Worm (Caenorhabditis elegans) whole organism, mixed stage, embryonic: ENCODE results near the gene C55C3.1.

Experiments used
- M03D4.4 ChIP-seq: sonication (generic microtip); optimal IDR thresholded peaks from 2 replicates; lab custom pipeline; 2017; ENCODE audit warnings: mild to moderate bottlenecking, missing genetic modification characterization, missing compliant biosample characterization
- ceh-39 ChIP-seq: fragments of 150-350 bp; optimal IDR thresholded peaks from 2 replicates; lab custom pipeline; 2014; ENCODE audit warnings: missing biosample characterization, missing genetic modification characterization
- ceh-83 ChIP-seq: fragments of 200-800 bp; sonication (Bioruptor generic); optimal IDR thresholded peaks from 2 replicates; lab custom pipeline; 2018; ENCODE audit warnings: mild to moderate bottlenecking, missing genetic modification characterization, missing compliant biosample characterization
- ces-1 ChIP-seq: fragments of 150-350 bp; optimal IDR thresholded peaks from 2 replicates; lab custom pipeline; 2014; ENCODE audit warnings: missing biosample characterization, missing genetic modification reagents, missing genetic modification characterization
- cnd-1 ChIP-seq: fragments of 200-800 bp; sonication (Bioruptor generic); optimal IDR thresholded peaks from 2 replicates; lab custom pipeline; 2018; ENCODE audit warnings: mild to moderate bottlenecking, missing genetic modification characterization, missing compliant biosample characterization
- drap-1 ChIP-seq: fragments of 200-800 bp; sonication (Bioruptor generic); optimal IDR thresholded peaks from 3 replicates; lab custom pipeline; 2018; ENCODE audit warnings: mild to moderate bottlenecking, missing genetic modification characterization, missing compliant biosample characterization
- elt-1 ChIP-seq: sonication (generic microtip); optimal IDR thresholded peaks from 2 replicates; lab custom pipeline; 2017; ENCODE audit warnings: missing genetic modification characterization, mild to moderate bottlenecking, missing compliant biosample characterization, antibody characterized with exemption, moderate library complexity, borderline replicate concordance; ENCODE audit not compliant: insufficient read depth
- elt-3 ChIP-seq: fragments of 150-350 bp; optimal IDR thresholded peaks from 2 replicates; lab custom pipeline; 2014; ENCODE audit warnings: missing biosample characterization, missing genetic modification characterization
- flh-1 ChIP-seq: fragments of 200-800 bp; sonication (Bioruptor generic); optimal IDR thresholded peaks from 2 replicates; lab custom pipeline; 2018; ENCODE audit warnings: mild to moderate bottlenecking, missing genetic modification characterization, moderate library complexity, missing compliant biosample characterization
- ham-2 ChIP-seq: fragments of 200-800 bp; sonication (Bioruptor generic); optimal IDR thresholded peaks from 2 replicates; lab custom pipeline; 2018; ENCODE audit warnings: mild to moderate bottlenecking, missing genetic modification characterization, missing compliant biosample characterization
- hlh-1 ChIP-seq: fragments of 150-350 bp; optimal IDR thresholded peaks from 2 replicates; lab custom pipeline; 2014; ENCODE audit warnings: missing biosample characterization, missing genetic modification reagents, missing genetic modification characterization
- lin-13 ChIP-seq: fragments of 150-350 bp; optimal IDR thresholded peaks from 2 replicates; lab custom pipeline; 2014; ENCODE audit warnings: missing biosample characterization, missing genetic modification characterization
- lin-32 ChIP-seq: fragments of 200-800 bp; sonication (Bioruptor generic); optimal IDR thresholded peaks from 2 replicates; lab custom pipeline; 2018; ENCODE audit warnings: mild to moderate bottlenecking, missing genetic modification characterization, missing compliant biosample characterization
- lsy-2 ChIP-seq: fragments of 150-350 bp; optimal IDR thresholded peaks from 2 replicates; lab custom pipeline; 2014; ENCODE audit warnings: missing biosample characterization, missing genetic modification characterization
- mab-5 ChIP-seq: fragments of 150-350 bp; optimal IDR thresholded peaks from 2 replicates; lab custom pipeline; 2014; ENCODE audit warnings: missing biosample characterization, missing genetic modification characterization
- mep-1 ChIP-seq: fragments of 150-350 bp; optimal IDR thresholded peaks from 2 replicates; lab custom pipeline; 2017; ENCODE audit warnings: missing biosample characterization, missing genetic modification reagents, missing genetic modification characterization, inconsistent platforms
- mls-2 ChIP-seq: sonication (generic microtip); optimal IDR thresholded peaks from 2 replicates; lab custom pipeline; 2016; ENCODE audit warnings: mild to moderate bottlenecking, missing genetic modification characterization, moderate library complexity, missing compliant biosample characterization
- nhr-12 ChIP-seq: fragments of 150-350 bp; optimal IDR thresholded peaks from 2 replicates; lab custom pipeline; 2014; ENCODE audit warnings: missing biosample characterization, missing genetic modification characterization
- nhr-2 ChIP-seq: fragments of 150-350 bp; optimal IDR thresholded peaks from 2 replicates; lab custom pipeline; 2014; ENCODE audit warnings: missing biosample characterization, missing genetic modification characterization
- nhr-237 ChIP-seq: fragments of 150-350 bp; optimal IDR thresholded peaks from 2 replicates; lab custom pipeline; 2014; ENCODE audit warnings: missing biosample characterization, missing genetic modification characterization
- nhr-28 ChIP-seq: fragments of 150-350 bp; optimal IDR thresholded peaks from 2 replicates; lab custom pipeline; 2014; ENCODE audit warnings: missing biosample characterization, missing genetic modification characterization
- nhr-76 ChIP-seq: sonication (generic microtip); optimal IDR thresholded peaks from 2 replicates; lab custom pipeline; 2017; ENCODE audit warnings: missing biosample characterization, missing genetic modification characterization
- pha-4 ChIP-seq: fragments of 150-350 bp; optimal IDR thresholded peaks from 2 replicates; lab custom pipeline; 2018; ENCODE audit warnings: missing biosample characterization, missing genetic modification reagents, missing genetic modification characterization
- snpc-4 ChIP-seq: fragments of 150-350 bp; optimal IDR thresholded peaks from 2 replicates; lab custom pipeline; 2014; ENCODE audit warnings: missing biosample characterization, missing genetic modification characterization
- sptf-1 ChIP-seq: sonication (generic microtip); optimal IDR thresholded peaks from 2 replicates; lab custom pipeline; 2017; ENCODE audit warnings: mild to moderate bottlenecking, missing genetic modification characterization, moderate library complexity, missing compliant biosample characterization
- tbx-8 ChIP-seq: fragments of 200-800 bp; sonication (Bioruptor generic); optimal IDR thresholded peaks from 2 replicates; lab custom pipeline; 2018; ENCODE audit warnings: mild to moderate bottlenecking, missing genetic modification characterization, moderate library complexity, missing compliant biosample characterization
- unc-120 ChIP-seq: sonication (generic microtip); optimal IDR thresholded peaks from 2 replicates; lab custom pipeline; 2017; ENCODE audit warnings: missing genetic modification characterization, missing compliant biosample characterization; ENCODE audit not compliant: poor library complexity, severe bottlenecking
- unc-62 ChIP-seq: fragments of 150-350 bp; optimal IDR thresholded peaks from 2 replicates; lab custom pipeline; 2014; ENCODE audit warnings: missing biosample characterization, missing genetic modification reagents, missing genetic modification characterization
- zip-8 ChIP-seq: fragments of 150-350 bp; optimal IDR thresholded peaks from 2 replicates; lab custom pipeline; 2014; ENCODE audit warnings: missing biosample characterization, missing genetic modification characterization
- ztf-11 ChIP-seq: fragments of 150-350 bp; optimal IDR thresholded peaks from 2 replicates; lab custom pipeline; 2014; ENCODE audit warnings: missing biosample characterization, missing genetic modification characterization

Gene C55C3.1

ce11 chrIV:5754821-5755220, 45.9 kb downstream of the C55C3.1 start:
- TF ChIP-seq zip-8 (tag; lab: Kevin White, UChicago) = no peak
- TF ChIP-seq lin-13 = no peak
- TF ChIP-seq sptf-1 (tag; lab: Kevin White, UChicago) = no peak
- no peak for TF ChIP-seq tbx-8 (GFP tag; lab: Kevin White, UChicago)
- peak; percentile 56 for TF ChIP-seq ces-1 (GFP tag; lab: Kevin White, UChicago)
- no peak for TF ChIP-seq lsy-2 (tag; lab: Kevin White, UChicago)
- TF ChIP-seq cnd-1 = no peak
- no peak for TF ChIP-seq snpc-4 (tag; lab: Kevin White, UChicago)
- TF ChIP-seq nhr-2 = no peak
- no peak for TF ChIP-seq lin-32 (GFP tag; lab: Kevin White, UChicago)
- no peak for TF ChIP-seq elt-3 (tag; lab: Kevin White, UChicago)
- no peak for TF ChIP-seq nhr-76 (tag; lab: Kevin White, UChicago)
- no peak for TF ChIP-seq drap-1
- no peak for TF ChIP-seq flh-1
- TF ChIP-seq mls-2 = peak; percentile 13
- TF ChIP-seq, all 35 proteins: peak for 2

ce11 chrIV:5755922-5756321, 47.0 kb downstream of the C55C3.1 start:
- no peak for TF ChIP-seq snpc-4 (tag; lab: Kevin White, UChicago)
- no peak for TF ChIP-seq M03D4.4 (tag; lab: Kevin White, UChicago)
- no peak for TF ChIP-seq drap-1
- TF ChIP-seq elt-3 (tag; lab: Kevin White, UChicago) = no peak
- TF ChIP-seq nhr-76 (tag; lab: Kevin White, UChicago) = no peak
- TF ChIP-seq nhr-237 (tag; lab: Kevin White, UChicago) = no peak
- no peak for TF ChIP-seq ces-1 (GFP tag; lab: Kevin White, UChicago)
- no peak for TF ChIP-seq pha-4 (tag; lab: Kevin White, UChicago)
- TF ChIP-seq mab-5 (tag; lab: Kevin White, UChicago) = no peak
- no peak for TF ChIP-seq tbx-8 (GFP tag; lab: Kevin White, UChicago)
- TF ChIP-seq elt-1 (tag; lab: Kevin White, UChicago) = no peak
- no peak for TF ChIP-seq ham-2 (GFP tag; lab: Kevin White, UChicago)
- TF ChIP-seq ceh-83 (GFP tag; lab: Kevin White, UChicago) = no peak
- TF ChIP-seq cnd-1 = no peak
- TF ChIP-seq unc-120 (tag; lab: Kevin White, UChicago) = no peak
- TF ChIP-seq hlh-1 (tag; lab: Kevin White, UChicago) = no peak
- TF ChIP-seq lsy-2 (tag; lab: Kevin White, UChicago) = no peak
- no peak for TF ChIP-seq ztf-11 (tag; lab: Kevin White, UChicago)

ce11 chrIV:5757762-5758161, 48.9 kb downstream of the C55C3.1 start, which contains the start of gene nhr-46:
Gene nhr-46 (minus strand): TSS chrIV:5757862.
- TF ChIP-seq lsy-2 (tag; lab: Kevin White, UChicago) (no peak), mab-5 (tag; lab: Kevin White, UChicago) (no peak), nhr-237 (tag; lab: Kevin White, UChicago) (no peak), ceh-39 (tag; lab: Kevin White, UChicago) (no peak), ham-2 (GFP tag; lab: Kevin White, UChicago) (no peak), nhr-2 (no peak), unc-120 (tag; lab: Kevin White, UChicago) (no peak), M03D4.4 (tag; lab: Kevin White, UChicago) (no peak), nhr-28 (tag; lab: Kevin White, UChicago) (no peak), nhr-12 (tag; lab: Kevin White, UChicago) (no peak), sptf-1 (tag; lab: Kevin White, UChicago) (no peak), cnd-1 (no peak), ztf-11 (tag; lab: Kevin White, UChicago) (no peak), snpc-4 (tag; lab: Kevin White, UChicago) (no peak), lin-32 (GFP tag; lab: Kevin White, UChicago) (no peak), unc-62 (GFP tag; lab: Kevin White, UChicago) (no peak), hlh-1 (tag; lab: Kevin White, UChicago) (no peak), ceh-83 (GFP tag; lab: Kevin White, UChicago) (no peak), zip-8 (tag; lab: Kevin White, UChicago) (no peak), mep-1 (tag; lab: Kevin White, UChicago) (no peak)

ce11 chrIV:5758695-5759094, 49.8 kb downstream of the C55C3.1 start:
- no peak for TF ChIP-seq ham-2 (GFP tag; lab: Kevin White, UChicago)
- TF ChIP-seq M03D4.4 (tag; lab: Kevin White, UChicago) = no peak
- no peak for TF ChIP-seq lin-32 (GFP tag; lab: Kevin White, UChicago)
- peak; percentile 66 for TF ChIP-seq elt-1 (tag; lab: Kevin White, UChicago)
